Worm (Caenorhabditis elegans): ENCODE data around the gene srh-241.

The srh-241 gene

ce11 chrV:2869503-2869902, at the start of gene srh-241:
srh-241 (minus strand) TSS chrV:2869603.
- TF ChIP-seq W03F9.2 (tag; optimal IDR thresholded peaks at IDR 0.05) (no peak), dao-5 (tag; optimal IDR thresholded peaks at IDR 0.05) (no peak)

ce11 chrV:2913948-2914347, 44.5 kb upstream of the srh-241 start, which contains the start of gene srh-146:
srh-146 (plus strand) TSS chrV:2914248.
- no peak for TF ChIP-seq W03F9.2 (tag; optimal IDR thresholded peaks at IDR 0.05)
- TF ChIP-seq him-1 (tag; optimal IDR thresholded peaks at IDR 0.05): no peak
- no peak for TF ChIP-seq dao-5 (tag; optimal IDR thresholded peaks at IDR 0.05)

ce11 chrV:2912901-2913300, 43.5 kb upstream of the srh-241 start, which contains the start of gene C31B8.9:
C31B8.9 (minus strand) TSS chrV:2913001.
- no peak for TF ChIP-seq W03F9.2 (tag; optimal IDR thresholded peaks at IDR 0.05)

ce11 chrV:2909525-2909924, 40.1 kb upstream of the srh-241 start, which contains the start of gene zmp-3:
zmp-3 (minus strand) TSS chrV:2909625.
- no peak for TF ChIP-seq dao-5 (tag; optimal IDR thresholded peaks at IDR 0.05)
- TF ChIP-seq W03F9.2 (tag; optimal IDR thresholded peaks at IDR 0.05): no peak
- no peak for TF ChIP-seq him-1 (tag; optimal IDR thresholded peaks at IDR 0.05)

- TF ChIP-seq dao-5 (tag; optimal IDR thresholded peaks at IDR 0.05) (no peak), him-1 (tag; optimal IDR thresholded peaks at IDR 0.05) (no peak), W03F9.2 (tag; optimal IDR thresholded peaks at IDR 0.05) (no peak)
Measured at ce11 chrV:2903227-2903626, 33.8 kb upstream of the srh-241 start, which contains the start of gene C31B8.7. C31B8.7 (minus strand) TSS chrV:2903327.

- no peak for TF ChIP-seq W03F9.2 (tag; optimal IDR thresholded peaks at IDR 0.05)
- no peak for TF ChIP-seq him-1 (tag; optimal IDR thresholded peaks at IDR 0.05)
- TF ChIP-seq dao-5 (tag; optimal IDR thresholded peaks at IDR 0.05): no peak
Measured at ce11 chrV:2899867-2900266, 30.5 kb upstream of the srh-241 start, which contains the start of gene str-46. str-46 (minus strand) TSS chrV:2899967.

ce11 chrV:2896198-2896660, 26.8 kb upstream of the srh-241 start, which contains the start of gene pals-32:
pals-32 (plus strand) TSS chrV:2896610.
- TF ChIP-seq W03F9.2 (tag; optimal IDR thresholded peaks at IDR 0.05) (peak; percentile 29), him-1 (tag; optimal IDR thresholded peaks at IDR 0.05) (no peak), dao-5 (tag; optimal IDR thresholded peaks at IDR 0.05) (no peak)

- TF ChIP-seq W03F9.2 (tag; optimal IDR thresholded peaks at IDR 0.05) (no peak), him-1 (tag; optimal IDR thresholded peaks at IDR 0.05) (no peak), dao-5 (tag; optimal IDR thresholded peaks at IDR 0.05) (no peak)
Measured at ce11 chrV:2892976-2893375, 23.6 kb upstream of the srh-241 start, which contains the start of gene srh-127. srh-127 (plus strand) TSS chrV:2893276.

- TF ChIP-seq him-1 (tag; optimal IDR thresholded peaks at IDR 0.05) (no peak), W03F9.2 (tag; optimal IDR thresholded peaks at IDR 0.05) (no peak), dao-5 (tag; optimal IDR thresholded peaks at IDR 0.05) (no peak)
Measured at ce11 chrV:2891927-2892326, 22.5 kb upstream of the srh-241 start, which contains the start of gene F37B4.15. F37B4.15 (plus strand) TSS chrV:2892227.

ce11 chrV:2888681-2889080, 19.3 kb upstream of the srh-241 start, which contains the start of gene srw-4:
srw-4 (minus strand) TSS chrV:2888781.
- TF ChIP-seq W03F9.2 (tag; optimal IDR thresholded peaks at IDR 0.05) (no peak), dao-5 (tag; optimal IDR thresholded peaks at IDR 0.05) (no peak), him-1 (tag; optimal IDR thresholded peaks at IDR 0.05) (no peak)

ce11 chrV:2888265-2888664, 18.9 kb upstream of the srh-241 start:
- TF ChIP-seq dao-5 (tag; optimal IDR thresholded peaks at IDR 0.05): no peak
- TF ChIP-seq W03F9.2 (tag; optimal IDR thresholded peaks at IDR 0.05): no peak
- TF ChIP-seq him-1 (tag; optimal IDR thresholded peaks at IDR 0.05): no peak

ce11 chrV:2884411-2884810, 15.0 kb upstream of the srh-241 start, which contains the start of gene sre-24:
sre-24 (plus strand) TSS chrV:2884711.
- no peak for TF ChIP-seq W03F9.2 (tag; optimal IDR thresholded peaks at IDR 0.05)
- no peak for TF ChIP-seq dao-5 (tag; optimal IDR thresholded peaks at IDR 0.05)
- TF ChIP-seq him-1 (tag; optimal IDR thresholded peaks at IDR 0.05): no peak

ce11 chrV:2883097-2883496, 13.7 kb upstream of the srh-241 start:
- TF ChIP-seq W03F9.2 (tag; optimal IDR thresholded peaks at IDR 0.05) (no peak), dao-5 (tag; optimal IDR thresholded peaks at IDR 0.05) (no peak), him-1 (tag; optimal IDR thresholded peaks at IDR 0.05) (no peak)

ce11 chrV:2881565-2881964, 12.2 kb upstream of the srh-241 start:
- TF ChIP-seq W03F9.2 (tag; optimal IDR thresholded peaks at IDR 0.05) (no peak), dao-5 (tag; optimal IDR thresholded peaks at IDR 0.05) (no peak), him-1 (tag; optimal IDR thresholded peaks at IDR 0.05) (no peak)

- TF ChIP-seq W03F9.2 (tag; optimal IDR thresholded peaks at IDR 0.05) (no peak), dao-5 (tag; optimal IDR thresholded peaks at IDR 0.05) (no peak)
Measured at ce11 chrV:2881016-2881415, 11.6 kb upstream of the srh-241 start, which contains the start of gene ifc-1. ifc-1 (plus strand) TSS chrV:2881393.

Measured in whole organism, L4/young adult.